Worm (Caenorhabditis elegans) whole organism, L3 larva: ENCODE measurements around the gene T28D6.6.

ENCODE experiments used
- R02D3.7 ChIP-seq: fragments of 150-350 bp; optimal IDR thresholded peaks from 2 replicates; lab custom pipeline; 2014; ENCODE audit warnings: missing biosample characterization, missing genetic modification characterization
- ceh-82 ChIP-seq: fragments of 150-350 bp; optimal IDR thresholded peaks from 2 replicates; lab custom pipeline; 2014; ENCODE audit warnings: missing biosample characterization, missing genetic modification characterization
- fkh-2 ChIP-seq: fragments of 150-350 bp; optimal IDR thresholded peaks from 2 replicates; lab custom pipeline; 2014; ENCODE audit warnings: missing biosample characterization, missing genetic modification reagents, missing genetic modification characterization
- fos-1 ChIP-seq: fragments of 150-350 bp; optimal IDR thresholded peaks from 2 replicates; lab custom pipeline; 2014; ENCODE audit warnings: missing biosample characterization, missing genetic modification characterization
- nfya-1 ChIP-seq: sonication (generic microtip); optimal IDR thresholded peaks from 2 replicates; lab custom pipeline; 2017; ENCODE audit warnings: missing genetic modification characterization, mild to moderate bottlenecking, missing compliant biosample characterization, antibody characterized with exemption, moderate library complexity; ENCODE audit not compliant: insufficient read depth
- nhr-77 ChIP-seq: fragments of 150-350 bp; optimal IDR thresholded peaks from 2 replicates; lab custom pipeline; 2014; ENCODE audit warnings: missing biosample characterization, missing genetic modification characterization
- pha-4 ChIP-seq: fragments of 150-350 bp; optimal IDR thresholded peaks from 2 replicates; lab custom pipeline; 2014; ENCODE audit warnings: missing biosample characterization, missing genetic modification reagents, missing genetic modification characterization
- unc-39 ChIP-seq: sonication (generic microtip); optimal IDR thresholded peaks from 4 replicates; lab custom pipeline; 2017; ENCODE audit warnings: missing biosample characterization, missing genetic modification characterization
- ztf-11 ChIP-seq: fragments of 150-350 bp; optimal IDR thresholded peaks from 2 replicates; lab custom pipeline; 2014; ENCODE audit warnings: missing biosample characterization, missing genetic modification characterization

DNA sequence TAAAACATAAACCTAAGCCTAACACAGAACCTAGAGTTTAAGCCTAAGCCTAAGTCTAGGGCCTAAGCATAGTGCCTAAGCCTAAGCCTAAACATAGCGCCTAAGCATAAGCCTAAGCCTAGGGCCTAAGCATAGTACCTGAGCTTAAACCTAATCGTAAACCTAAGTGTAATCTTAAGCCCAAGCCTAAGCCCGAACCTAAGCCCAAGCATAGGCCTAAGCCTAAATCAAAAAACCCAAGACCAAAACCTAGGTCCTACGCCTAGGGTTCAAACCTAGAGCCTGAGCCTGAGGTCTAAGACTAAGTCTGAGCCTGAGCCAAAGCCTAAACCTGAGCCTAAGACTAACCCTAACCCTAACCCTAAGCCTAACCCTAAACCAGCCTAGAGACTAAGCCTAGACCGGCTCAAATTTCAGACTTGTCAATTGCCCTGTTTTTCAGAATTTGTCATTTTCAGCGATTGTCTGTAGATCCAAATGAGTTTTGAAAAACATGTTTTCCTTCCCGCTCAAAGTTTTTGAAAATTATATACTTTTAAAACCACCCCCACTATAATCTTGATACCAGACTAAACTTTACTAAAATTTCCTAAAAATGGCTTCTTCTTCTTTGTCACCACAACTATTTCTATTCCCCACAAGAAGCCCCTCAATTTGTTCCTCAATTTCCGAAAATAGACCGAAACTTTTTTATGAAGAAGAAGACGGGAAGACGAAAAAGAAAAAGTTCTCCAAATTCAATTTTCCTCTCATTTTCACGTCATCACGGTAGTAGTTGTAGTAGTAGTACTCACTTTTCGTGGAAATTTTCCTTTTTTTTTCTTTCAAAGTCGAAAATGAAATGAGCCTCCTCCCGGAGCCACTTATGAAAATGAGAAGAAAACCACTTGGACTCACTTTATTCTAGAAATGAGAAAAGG lies 49.0 kb upstream of the T28D6.6 start:
- TF ChIP-seq pha-4 (tag; lab: Kevin White, UChicago) (no peak), nfya-1 (tag; lab: Kevin White, UChicago) (peak; percentile 4), fos-1 (tag; lab: Kevin White, UChicago) (no peak), fkh-2 (tag; lab: Kevin White, UChicago) (no peak), ceh-82 (tag; lab: Kevin White, UChicago) (no peak), R02D3.7 (tag; lab: Kevin White, UChicago) (no peak), nhr-77 (tag; lab: Kevin White, UChicago) (no peak), unc-39 (no peak), ztf-11 (tag; lab: Kevin White, UChicago) (no peak)
